Fruit fly (Drosophila melanogaster) whole organism, prepupa: ENCODE measurements around the gene Tailor.

Source experiments
- Blimp-1 ChIP-seq: fragments of 200-800 bp; sonication (Bioruptor generic); optimal IDR thresholded peaks from 3 replicates; lab custom pipeline; 2017; ENCODE audit warnings: missing biosample characterization, missing genetic modification characterization, mild to moderate bottlenecking, moderate library complexity, missing genetic modification reagents
- CG10631 ChIP-seq: fragments of 200-800 bp; sonication (Bioruptor generic); optimal IDR thresholded peaks from 2 replicates; lab custom pipeline; 2016; ENCODE audit warnings: missing biosample characterization, missing genetic modification characterization
- CG11294 ChIP-seq: fragments of 200-800 bp; sonication (Bioruptor generic); IDR thresholded peaks from 2 replicates; pipeline ENCODE4 v1.3.6; 2022; ENCODE audit warnings: missing biosample characterization, missing genetic modification characterization
- CG11902 ChIP-seq: fragments of 200-800 bp; sonication (Bioruptor generic); optimal IDR thresholded peaks from 3 replicates; lab custom pipeline; 2016; ENCODE audit warnings: missing biosample characterization, missing genetic modification characterization
- CG15336 ChIP-seq: fragments of 200-800 bp; sonication (Bioruptor generic); IDR thresholded peaks from 2 replicates; pipeline ENCODE4 v1.3.6; 2022; ENCODE audit warnings: missing biosample characterization, missing genetic modification characterization
- CG1621 ChIP-seq: fragments of 200-800 bp; sonication (Bioruptor generic); optimal IDR thresholded peaks from 3 replicates; lab custom pipeline; 2018; ENCODE audit warnings: missing biosample characterization, mild to moderate bottlenecking, missing genetic modification characterization
- CG16779 ChIP-seq: fragments of 200-800 bp; sonication (Bioruptor generic); optimal IDR thresholded peaks from 3 replicates; lab custom pipeline; 2017; ENCODE audit warnings: missing biosample characterization, mild to moderate bottlenecking, missing genetic modification characterization
- CG31627 ChIP-seq: fragments of 200-800 bp; sonication (Bioruptor generic); optimal IDR thresholded peaks from 3 replicates; lab custom pipeline; 2016; ENCODE audit warnings: missing biosample characterization, missing genetic modification characterization
- CG32006 ChIP-seq: fragments of 200-800 bp; sonication (Bioruptor generic); optimal IDR thresholded peaks from 3 replicates; lab custom pipeline; 2017; ENCODE audit warnings: missing biosample characterization, mild to moderate bottlenecking, missing genetic modification characterization
- CG3919 ChIP-seq: fragments of 200-800 bp; sonication (Bioruptor generic); optimal IDR thresholded peaks from 3 replicates; lab custom pipeline; 2016; ENCODE audit warnings: missing biosample characterization, missing genetic modification characterization
- CG6163 ChIP-seq: fragments of 200-800 bp; sonication (Bioruptor generic); IDR thresholded peaks from 3 replicates; pipeline ENCODE4 v1.3.6; 2022; ENCODE audit warnings: missing biosample characterization, missing genetic modification characterization
- CG6276 ChIP-seq: fragments of 200-800 bp; sonication (Bioruptor generic); optimal IDR thresholded peaks from 2 replicates; lab custom pipeline; 2017; ENCODE audit warnings: missing biosample characterization, mild to moderate bottlenecking, missing genetic modification characterization
- CG6792 ChIP-seq: fragments of 200-800 bp; sonication (Bioruptor generic); optimal IDR thresholded peaks from 3 replicates; lab custom pipeline; 2016; ENCODE audit warnings: missing biosample characterization, missing genetic modification characterization
- CG6854 ChIP-seq: fragments of 200-800 bp; sonication (Bioruptor generic); optimal IDR thresholded peaks from 2 replicates; lab custom pipeline; 2017; ENCODE audit warnings: missing biosample characterization, mild to moderate bottlenecking, missing genetic modification characterization
- CG7368 ChIP-seq: fragments of 200-800 bp; sonication (Bioruptor generic); optimal IDR thresholded peaks from 3 replicates; lab custom pipeline; 2016; ENCODE audit warnings: missing biosample characterization, missing genetic modification characterization
- CG8119 ChIP-seq: fragments of 200-800 bp; sonication (Bioruptor generic); IDR thresholded peaks from 3 replicates; pipeline ENCODE4 v1.3.6; 2022; ENCODE audit warnings: missing biosample characterization, missing genetic modification characterization
- CG8632 ChIP-seq: fragments of 200-800 bp; sonication (Bioruptor generic); optimal IDR thresholded peaks from 3 replicates; lab custom pipeline; 2016; ENCODE audit warnings: missing biosample characterization, missing genetic modification characterization
- CG9139 ChIP-seq: fragments of 200-800 bp; sonication (Bioruptor generic); optimal IDR thresholded peaks from 3 replicates; lab custom pipeline; 2017; ENCODE audit warnings: missing biosample characterization, mild to moderate bottlenecking, missing genetic modification characterization
- Eip78C ChIP-seq: fragments of 200-800 bp; sonication (Bioruptor generic); peaks from one replicate; lab custom pipeline; 2016; ENCODE audit warnings: missing biosample characterization, missing genetic modification characterization
- Ets96B ChIP-seq: fragments of 200-800 bp; optimal IDR thresholded peaks from 2 replicates; lab custom pipeline; 2019; ENCODE audit warnings: missing biosample characterization, mild to moderate bottlenecking, missing genetic modification characterization, moderate library complexity
- Gug ChIP-seq: fragments of 200-800 bp; sonication (Bioruptor generic); IDR thresholded peaks from 2 replicates; pipeline ENCODE4 v1.3.6; 2022; ENCODE audit warnings: missing biosample characterization, missing genetic modification characterization
- Hr39 ChIP-seq: fragments of 200-800 bp; sonication (Bioruptor generic); optimal IDR thresholded peaks from 2 replicates; lab custom pipeline; 2016; ENCODE audit warnings: missing biosample characterization, missing genetic modification characterization
- OdsH ChIP-seq: fragments of 200-800 bp; sonication (Bioruptor generic); optimal IDR thresholded peaks from 3 replicates; lab custom pipeline; 2016; ENCODE audit warnings: missing biosample characterization, missing genetic modification characterization
- Sox15 ChIP-seq: fragments of 200-800 bp; sonication (Bioruptor generic); optimal IDR thresholded peaks from 3 replicates; lab custom pipeline; 2016; ENCODE audit warnings: missing biosample characterization, missing genetic modification characterization
- achi ChIP-seq: fragments of 200-800 bp; sonication (Bioruptor generic); optimal IDR thresholded peaks from 3 replicates; lab custom pipeline; 2016; ENCODE audit warnings: missing biosample characterization, missing genetic modification characterization
- cyc ChIP-seq: fragments of 200-800 bp; sonication (Bioruptor generic); optimal IDR thresholded peaks from 3 replicates; lab custom pipeline; 2016; ENCODE audit warnings: missing biosample characterization, missing genetic modification characterization
- dac ChIP-seq: fragments of 200-800 bp; sonication (Bioruptor generic); optimal IDR thresholded peaks from 2 replicates; lab custom pipeline; 2017; ENCODE audit warnings: missing biosample characterization, mild to moderate bottlenecking, missing genetic modification characterization
- dsx ChIP-seq: fragments of 200-800 bp; optimal IDR thresholded peaks from 3 replicates; lab custom pipeline; 2019; ENCODE audit warnings: missing biosample characterization, mild to moderate bottlenecking, missing genetic modification characterization, moderate library complexity; ENCODE audit not compliant: poor library complexity, severe bottlenecking
- eg ChIP-seq: fragments of 200-800 bp; sonication (Bioruptor generic); IDR thresholded peaks from 3 replicates; pipeline ENCODE4 v1.3.6; 2022; ENCODE audit warnings: missing biosample characterization, missing genetic modification characterization
- esn ChIP-seq: fragments of 200-800 bp; sonication (Bioruptor generic); optimal IDR thresholded peaks from 2 replicates; lab custom pipeline; 2016; ENCODE audit warnings: missing biosample characterization, mild to moderate bottlenecking, missing genetic modification characterization, moderate library complexity
- fd59A ChIP-seq: fragments of 200-800 bp; sonication (Bioruptor generic); optimal IDR thresholded peaks from 2 replicates; lab custom pipeline; 2017; ENCODE audit warnings: missing biosample characterization, mild to moderate bottlenecking, missing genetic modification characterization, missing genetic modification reagents
- fd85E ChIP-seq: fragments of 200-800 bp; sonication (Bioruptor generic); optimal IDR thresholded peaks from 3 replicates; lab custom pipeline; 2016; ENCODE audit warnings: missing biosample characterization, missing genetic modification characterization
- fkh ChIP-seq: fragments of 200-800 bp; sonication (Bioruptor generic); optimal IDR thresholded peaks from 3 replicates; lab custom pipeline; 2017; ENCODE audit warnings: missing biosample characterization, mild to moderate bottlenecking, missing genetic modification characterization, moderate library complexity
- lz ChIP-seq: fragments of 200-800 bp; sonication (Bioruptor generic); optimal IDR thresholded peaks from 3 replicates; lab custom pipeline; 2016; ENCODE audit warnings: missing biosample characterization, missing genetic modification characterization
- net ChIP-seq: fragments of 200-800 bp; sonication (Bioruptor generic); optimal IDR thresholded peaks from 3 replicates; lab custom pipeline; 2016; ENCODE audit warnings: missing biosample characterization, missing genetic modification characterization
- salr ChIP-seq, 2 experiments: fragments of 200-800 bp; sonication (Bioruptor generic); optimal IDR thresholded peaks; 3 replicates each; lab custom pipeline; 2016 to 2018; ENCODE audit warnings: missing biosample characterization in 2 of 2, missing genetic modification characterization in 2 of 2, mild to moderate bottlenecking in 1 of 2
- spab ChIP-seq: fragments of 200-800 bp; sonication (Bioruptor generic); optimal IDR thresholded peaks from 2 replicates; lab custom pipeline; 2017; ENCODE audit warnings: missing biosample characterization, mild to moderate bottlenecking, missing genetic modification characterization, missing genetic modification reagents
- svp ChIP-seq: fragments of 200-800 bp; sonication (Bioruptor generic); peaks from one replicate; lab custom pipeline; 2016; ENCODE audit warnings: missing biosample characterization, missing genetic modification characterization
- topi ChIP-seq: fragments of 200-800 bp; sonication (Bioruptor generic); optimal IDR thresholded peaks from 3 replicates; lab custom pipeline; 2016; ENCODE audit warnings: missing biosample characterization, missing genetic modification characterization

The Tailor gene

dm6 chr3R:7085983-7086376, at the start of gene Tailor:
Tailor (minus strand) TSS chr3R:7086083.
- TF ChIP-seq svp (GFP tag; lab: Kevin White, UChicago) (peak; percentile 42), fkh (GFP tag; lab: Kevin White, UChicago) (no peak)

dm6 chr3R:7134715-7135505, 49.0 kb upstream of the Tailor start:
- no peak for TF ChIP-seq CG8632 (GFP tag; lab: Kevin White, UChicago)
- no peak for TF ChIP-seq CG6276 (GFP tag; lab: Kevin White, UChicago)
- TF ChIP-seq, all 60 proteins: peak for 0

dm6 chr3R:7131260-7131659, 45.4 kb upstream of the Tailor start, which contains the start of gene CG31493:
CG31493 (plus strand) TSS chr3R:7131560.
- TF ChIP-seq lz (GFP tag; lab: Kevin White, UChicago) (no peak), spab (GFP tag; lab: Kevin White, UChicago) (no peak), achi (GFP tag; lab: Kevin White, UChicago) (no peak), CG10631 (GFP tag; lab: Kevin White, UChicago) (no peak), dsx (GFP tag; lab: Kevin White, UChicago) (no peak), Gug (GFP tag; lab: Robert Waterston, UW) (no peak), CG6276 (GFP tag; lab: Kevin White, UChicago) (no peak), fd85E (GFP tag; lab: Kevin White, UChicago) (no peak)

dm6 chr3R:7130827-7131226, 44.9 kb upstream of the Tailor start:
- no peak for TF ChIP-seq CG16779 (tag; lab: Kevin White, UChicago)
- no peak for TF ChIP-seq CG8119 (GFP tag; lab: Robert Waterston, UW)
- TF ChIP-seq net, result no peak
- TF ChIP-seq Eip78C (GFP tag; lab: Kevin White, UChicago), result peak; percentile 58
- no peak for TF ChIP-seq OdsH
- no peak for TF ChIP-seq Blimp-1 (GFP tag; lab: Kevin White, UChicago)
- TF ChIP-seq CG6163 (GFP tag; lab: Robert Waterston, UW), result no peak
- TF ChIP-seq CG15336 (GFP tag; lab: Robert Waterston, UW), result no peak
- no peak for TF ChIP-seq fd85E (GFP tag; lab: Kevin White, UChicago)
- peak; percentile 14 for TF ChIP-seq topi (GFP tag; lab: Kevin White, UChicago)
- TF ChIP-seq Hr39 (GFP tag; lab: Kevin White, UChicago), result no peak
- no peak for TF ChIP-seq CG32006 (GFP tag; lab: Kevin White, UChicago)
- no peak for TF ChIP-seq CG31627 (GFP tag; lab: Kevin White, UChicago)
- no peak for TF ChIP-seq Ets96B
- no peak for TF ChIP-seq CG3919 (GFP tag; lab: Kevin White, UChicago)
- TF ChIP-seq eg (GFP tag; lab: Robert Waterston, UW), result no peak
- peak; percentile 70 for TF ChIP-seq svp (GFP tag; lab: Kevin White, UChicago)
- TF ChIP-seq dac, result no peak
- TF ChIP-seq CG6854 (GFP tag; lab: Kevin White, UChicago), result no peak
- TF ChIP-seq achi (GFP tag; lab: Kevin White, UChicago), result no peak
- TF ChIP-seq fkh (GFP tag; lab: Kevin White, UChicago), result no peak
- no peak for TF ChIP-seq CG1621 (tag; lab: Kevin White, UChicago)
- no peak for TF ChIP-seq CG10631 (GFP tag; lab: Kevin White, UChicago)
- TF ChIP-seq CG11294 (GFP tag; lab: Robert Waterston, UW), result no peak
- no peak for TF ChIP-seq Sox15
- no peak for TF ChIP-seq salr (GFP tag; optimal IDR thresholded peaks at IDR 0.05; lab: Kevin White, UChicago)
- TF ChIP-seq fd59A (GFP tag; lab: Kevin White, UChicago), result no peak
- TF ChIP-seq cyc (GFP tag; lab: Kevin White, UChicago), result no peak
- no peak for TF ChIP-seq spab (GFP tag; lab: Kevin White, UChicago)
- no peak for TF ChIP-seq CG6792 (GFP tag; lab: Kevin White, UChicago)
- no peak for TF ChIP-seq CG9139 (GFP tag; lab: Kevin White, UChicago)
- TF ChIP-seq dsx (GFP tag; lab: Kevin White, UChicago), result no peak
- TF ChIP-seq esn (GFP tag; lab: Kevin White, UChicago), result peak; percentile 46
- TF ChIP-seq CG7368 (GFP tag; lab: Kevin White, UChicago), result no peak
- TF ChIP-seq CG11902 (GFP tag; lab: Kevin White, UChicago), result no peak
- TF ChIP-seq, all 60 proteins: peak for 4
